Fruit fly (Drosophila melanogaster) whole organism, embryonic: ENCODE measurements around the gene CG34427.
A peak's percentile ranks its signal among the peaks of the same experiment; 100 is the strongest.

Experiments
- Abd-B ChIP-seq: fragments of 200-800 bp; sonication (Bioruptor generic); optimal IDR thresholded peaks from 2 replicates; lab custom pipeline; 2018; ENCODE audit warnings: missing biosample characterization, mild to moderate bottlenecking, missing genetic modification characterization, moderate library complexity
- Ada2b ChIP-seq: fragments of 200-800 bp; sonication (Bioruptor generic); IDR thresholded peaks from 2 replicates; pipeline ENCODE4 v1.3.6; 2022; ENCODE audit warnings: missing biosample characterization, missing genetic modification characterization
- Aef1 ChIP-seq: fragments of 200-800 bp; sonication (Bioruptor generic); IDR thresholded peaks from 3 replicates; pipeline ENCODE4 v1.3.6; 2022; ENCODE audit warnings: missing biosample characterization, missing genetic modification characterization
- Asciz ChIP-seq: fragments of 200-800 bp; sonication (Bioruptor generic); optimal IDR thresholded peaks from 2 replicates; lab custom pipeline; 2017; ENCODE audit warnings: missing biosample characterization, mild to moderate bottlenecking, missing genetic modification characterization, missing genetic modification reagents
- Atf-2 ChIP-seq: fragments of 200-800 bp; sonication (Bioruptor generic); optimal IDR thresholded peaks from 2 replicates; lab custom pipeline; 2016; ENCODE audit warnings: missing biosample characterization, missing genetic modification characterization
- Atf3 ChIP-seq: fragments of 200-800 bp; sonication (Bioruptor generic); optimal IDR thresholded peaks from 3 replicates; lab custom pipeline; 2016; ENCODE audit warnings: missing biosample characterization, missing genetic modification characterization
- BtbVII ChIP-seq: fragments of 200-800 bp; sonication (Bioruptor generic); optimal IDR thresholded peaks from 3 replicates; lab custom pipeline; 2017; ENCODE audit warnings: missing biosample characterization, mild to moderate bottlenecking, missing genetic modification characterization
- CG10274 ChIP-seq: fragments of 200-800 bp; sonication (Bioruptor generic); optimal IDR thresholded peaks from 3 replicates; lab custom pipeline; 2017; ENCODE audit warnings: missing biosample characterization, mild to moderate bottlenecking, missing genetic modification characterization
- CG11085 ChIP-seq: fragments of 200-800 bp; sonication (Bioruptor generic); IDR thresholded peaks from 2 replicates; pipeline ENCODE4 v1.3.6; 2022; ENCODE audit warnings: missing biosample characterization, missing genetic modification characterization
- CG11456 ChIP-seq: fragments of 200-800 bp; sonication (Bioruptor generic); IDR thresholded peaks from 3 replicates; pipeline ENCODE4 v1.3.6; 2022; ENCODE audit warnings: missing biosample characterization, missing genetic modification characterization
- CG11560 ChIP-seq: fragments of 200-800 bp; sonication (Bioruptor generic); IDR thresholded peaks from 3 replicates; pipeline ENCODE4 v1.3.6; 2022; ENCODE audit warnings: missing biosample characterization, missing genetic modification characterization
- CG12219 ChIP-seq: fragments of 200-800 bp; sonication (Bioruptor generic); optimal IDR thresholded peaks from 3 replicates; lab custom pipeline; 2018; ENCODE audit warnings: missing biosample characterization, mild to moderate bottlenecking, missing genetic modification characterization
- CG15696 ChIP-seq: fragments of 200-800 bp; sonication (Bioruptor generic); optimal IDR thresholded peaks from 2 replicates; lab custom pipeline; 2019; ENCODE audit warnings: missing biosample characterization, mild to moderate bottlenecking, missing genetic modification characterization, moderate library complexity
- CG16815 ChIP-seq: fragments of 200-800 bp; sonication (Bioruptor generic); optimal IDR thresholded peaks from 3 replicates; lab custom pipeline; 2017; ENCODE audit warnings: missing biosample characterization, mild to moderate bottlenecking, missing genetic modification characterization
- CG18262 ChIP-seq: fragments of 200-800 bp; optimal IDR thresholded peaks from 3 replicates; lab custom pipeline; 2019; ENCODE audit warnings: missing biosample characterization, mild to moderate bottlenecking, missing genetic modification characterization, moderate library complexity
- CG31441 ChIP-seq: fragments of 200-800 bp; sonication (Bioruptor generic); IDR thresholded peaks from 2 replicates; pipeline ENCODE4 v1.3.6; 2022; ENCODE audit warnings: missing biosample characterization, missing genetic modification characterization
- CG33557 ChIP-seq: fragments of 200-800 bp; sonication (Bioruptor generic); optimal IDR thresholded peaks from 2 replicates; lab custom pipeline; 2019; ENCODE audit warnings: missing biosample characterization, mild to moderate bottlenecking, missing genetic modification characterization, moderate library complexity
- CG34376 ChIP-seq: fragments of 200-800 bp; sonication (Bioruptor generic); optimal IDR thresholded peaks from 2 replicates; lab custom pipeline; 2018; ENCODE audit warnings: missing biosample characterization, mild to moderate bottlenecking, missing genetic modification characterization
- CG5180 ChIP-seq: fragments of 200-800 bp; sonication (Bioruptor generic); optimal IDR thresholded peaks from 3 replicates; lab custom pipeline; 2017; ENCODE audit warnings: missing biosample characterization, missing genetic modification characterization, mild to moderate bottlenecking, moderate library complexity, missing genetic modification reagents
- CG6254 ChIP-seq: fragments of 200-800 bp; sonication (Bioruptor generic); optimal IDR thresholded peaks from 3 replicates; lab custom pipeline; 2017; ENCODE audit warnings: mild to moderate bottlenecking, missing biosample characterization, missing genetic modification reagents, missing genetic modification characterization
- CG6854 ChIP-seq: fragments of 200-800 bp; sonication (Bioruptor generic); optimal IDR thresholded peaks from 3 replicates; lab custom pipeline; 2017; ENCODE audit warnings: missing biosample characterization, mild to moderate bottlenecking, missing genetic modification characterization
- CG7271 ChIP-seq: fragments of 200-800 bp; sonication (Bioruptor generic); optimal IDR thresholded peaks from 2 replicates; lab custom pipeline; 2018; ENCODE audit warnings: missing biosample characterization, mild to moderate bottlenecking, missing genetic modification characterization, moderate library complexity
- CG7786 ChIP-seq: fragments of 200-800 bp; sonication (Bioruptor generic); optimal IDR thresholded peaks from 2 replicates; lab custom pipeline; 2016; ENCODE audit warnings: missing biosample characterization, missing genetic modification characterization
- CG7963 ChIP-seq: fragments of 200-800 bp; sonication (Bioruptor generic); IDR thresholded peaks from 3 replicates; pipeline ENCODE4 v1.3.6; 2022; ENCODE audit warnings: missing biosample characterization, missing genetic modification characterization; ENCODE audit not compliant: partially characterized antibody
- HLH3B ChIP-seq: fragments of 200-800 bp; sonication (Bioruptor generic); IDR thresholded peaks from 2 replicates; pipeline ENCODE4 v1.3.6; 2022; ENCODE audit warnings: missing biosample characterization, missing genetic modification characterization
- HLH54F ChIP-seq: fragments of 200-800 bp; sonication (Bioruptor generic); optimal IDR thresholded peaks from 3 replicates; lab custom pipeline; 2016; ENCODE audit warnings: missing biosample characterization, missing genetic modification characterization
- Jarid2 ChIP-seq: fragments of 200-800 bp; sonication (Bioruptor generic); optimal IDR thresholded peaks from 3 replicates; lab custom pipeline; 2017; ENCODE audit warnings: mild to moderate bottlenecking, missing biosample characterization, missing genetic modification reagents, missing genetic modification characterization
- Max ChIP-seq: fragments of 200-800 bp; sonication (Bioruptor generic); optimal IDR thresholded peaks from 2 replicates; lab custom pipeline; 2016; ENCODE audit warnings: missing biosample characterization, mild to moderate bottlenecking, missing genetic modification characterization
- Med ChIP-seq: fragments of 200-800 bp; sonication (Bioruptor generic); peaks from one replicate; lab custom pipeline; 2016; ENCODE audit warnings: missing biosample characterization, missing genetic modification characterization, mild to moderate bottlenecking, inconsistent platforms, moderate library complexity
- Oli ChIP-seq: fragments of 200-800 bp; sonication (Bioruptor generic); optimal IDR thresholded peaks from 2 replicates; lab custom pipeline; 2018; ENCODE audit warnings: missing biosample characterization, mild to moderate bottlenecking, missing genetic modification characterization, moderate library complexity
- Optix ChIP-seq: fragments of 200-800 bp; sonication (Bioruptor generic); IDR thresholded peaks from 3 replicates; pipeline ENCODE4 v1.3.6; 2022; ENCODE audit warnings: missing biosample characterization, missing genetic modification characterization
- Scr ChIP-seq: fragments of 200-800 bp; sonication (Bioruptor generic); IDR thresholded peaks from 2 replicates; pipeline ENCODE4 v1.3.6; 2022; ENCODE audit warnings: missing biosample characterization, missing genetic modification characterization; ENCODE audit not compliant: partially characterized antibody
- Sry-δ ChIP-seq: fragments of 200-800 bp; sonication (Bioruptor generic); optimal IDR thresholded peaks from 2 replicates; lab custom pipeline; 2016; ENCODE audit warnings: missing biosample characterization, missing genetic modification characterization
- dpn ChIP-seq, 2 experiments: fragments of 200-800 bp; sonication (Bioruptor generic); optimal IDR thresholded peaks; 3 replicates each; lab custom pipeline; 2016; ENCODE audit warnings: missing biosample characterization in 2 of 2, missing genetic modification characterization in 2 of 2
- gem ChIP-seq: fragments of 200-800 bp; sonication (Bioruptor generic); optimal IDR thresholded peaks from 2 replicates; lab custom pipeline; 2019; ENCODE audit warnings: missing biosample characterization, mild to moderate bottlenecking, missing genetic modification characterization, moderate library complexity
- grau ChIP-seq: fragments of 200-800 bp; optimal IDR thresholded peaks from 3 replicates; lab custom pipeline; 2019; ENCODE audit warnings: missing biosample characterization, mild to moderate bottlenecking, missing genetic modification characterization, moderate library complexity
- gsb-n ChIP-seq: fragments of 200-800 bp; sonication (Bioruptor generic); optimal IDR thresholded peaks from 3 replicates; lab custom pipeline; 2018; ENCODE audit warnings: missing biosample characterization, mild to moderate bottlenecking, missing genetic modification characterization
- hb ChIP-seq: fragments of 200-800 bp; sonication (Bioruptor generic); IDR thresholded peaks from 3 replicates; pipeline ENCODE4 v1.3.6; 2022; ENCODE audit warnings: missing biosample characterization, missing genetic modification characterization; ENCODE audit not compliant: partially characterized antibody
- her ChIP-seq: fragments of 200-800 bp; sonication (Bioruptor generic); optimal IDR thresholded peaks from 2 replicates; lab custom pipeline; 2016; ENCODE audit warnings: missing biosample characterization, missing genetic modification characterization
- jing ChIP-seq: fragments of 200-800 bp; sonication (Bioruptor generic); optimal IDR thresholded peaks from 2 replicates; lab custom pipeline; 2018; ENCODE audit warnings: missing biosample characterization, mild to moderate bottlenecking, missing genetic modification characterization
- kni ChIP-seq: fragments of 200-800 bp; sonication (Bioruptor generic); optimal IDR thresholded peaks from 3 replicates; lab custom pipeline; 2017; ENCODE audit warnings: mild to moderate bottlenecking, missing biosample characterization, missing genetic modification reagents, missing genetic modification characterization
- lmd ChIP-seq: fragments of 200-800 bp; sonication (Bioruptor generic); IDR thresholded peaks from 2 replicates; pipeline ENCODE4 v1.3.6; 2022; ENCODE audit warnings: missing biosample characterization, missing genetic modification characterization
- nmo ChIP-seq: fragments of 200-800 bp; sonication (Bioruptor generic); optimal IDR thresholded peaks from 2 replicates; lab custom pipeline; 2018; ENCODE audit warnings: missing biosample characterization, mild to moderate bottlenecking, missing genetic modification characterization, moderate library complexity
- psq ChIP-seq: fragments of 200-800 bp; sonication (Bioruptor generic); optimal IDR thresholded peaks from 2 replicates; lab custom pipeline; 2017; ENCODE audit warnings: missing biosample characterization, missing genetic modification characterization
- tna ChIP-seq: fragments of 200-800 bp; sonication (Bioruptor generic); IDR thresholded peaks from 2 replicates; pipeline ENCODE4 v1.3.6; 2022; ENCODE audit warnings: missing biosample characterization, missing genetic modification characterization; ENCODE audit not compliant: partially characterized antibody
- trh ChIP-seq: fragments of 200-800 bp; sonication (Bioruptor generic); optimal IDR thresholded peaks from 2 replicates; lab custom pipeline; 2016; ENCODE audit warnings: missing biosample characterization, missing genetic modification characterization
- ttk ChIP-seq: fragments of 200-800 bp; sonication (Bioruptor generic); IDR thresholded peaks from 2 replicates; pipeline ENCODE4 v2.1.2; 2022; ENCODE audit warnings: missing biosample characterization, missing genetic modification characterization
- zfh1 ChIP-seq: fragments of 200-800 bp; sonication (Bioruptor generic); IDR thresholded peaks from 3 replicates; pipeline ENCODE4 v1.3.6; 2022; ENCODE audit warnings: missing biosample characterization, missing genetic modification characterization

CG34427 gene

DNA sequence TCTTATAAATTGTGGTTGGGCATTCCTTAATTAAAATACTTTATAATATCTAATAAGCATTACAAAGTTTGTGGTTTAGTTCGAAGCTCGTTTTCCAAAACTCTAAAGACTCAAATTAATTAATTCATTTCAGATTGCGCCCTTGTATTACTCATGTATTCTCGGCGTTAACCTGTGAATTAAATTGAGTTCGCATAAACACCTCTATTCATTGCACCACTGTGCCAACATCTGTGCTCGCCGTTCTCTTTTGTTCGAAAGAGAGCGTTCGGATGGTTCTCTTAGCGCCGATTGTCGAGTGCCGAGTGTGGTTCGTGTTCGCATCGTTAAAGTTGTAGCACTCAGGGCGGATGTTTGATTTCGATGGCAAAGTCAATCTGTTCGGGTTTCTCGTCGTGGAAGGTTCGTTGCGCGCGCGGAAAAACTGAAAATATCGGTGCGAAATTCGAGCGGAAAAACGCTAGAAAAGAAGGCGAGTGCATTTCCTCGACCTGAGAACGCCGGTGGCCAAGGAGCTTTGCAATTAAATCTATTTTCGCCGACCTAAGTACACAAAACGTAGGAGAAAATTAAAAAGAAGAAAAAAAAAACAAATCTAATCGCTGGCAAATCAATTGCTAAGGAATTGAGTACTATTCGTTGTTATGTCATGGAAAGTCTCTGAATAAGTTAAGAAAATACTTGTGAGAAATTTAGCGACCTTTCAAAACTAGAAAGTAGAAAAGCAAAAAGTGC is 22.7 kb downstream of the CG34427 start, which contains the start of gene dally (continued):
- TF ChIP-seq nmo (GFP tag; lab: Kevin White, UChicago) = no peak
- no peak for TF ChIP-seq psq (GFP tag; lab: Kevin White, UChicago)
- TF ChIP-seq Ada2b (GFP tag; lab: Robert Waterston, UW) = no peak
- no peak for TF ChIP-seq CG7786 (GFP tag; lab: Kevin White, UChicago)
- peak; percentile 21 for TF ChIP-seq grau
- TF ChIP-seq ttk (GFP tag; lab: Robert Waterston, UW) = peak; percentile 5; the same call in 1 of the 2 replicates
- no peak for TF ChIP-seq Atf-2 (GFP tag; lab: Kevin White, UChicago)
- no peak for TF ChIP-seq HLH3B
- no peak for TF ChIP-seq CG33557
- no peak for TF ChIP-seq CG15696 (tag; lab: Kevin White, UChicago)
- TF ChIP-seq Med (GFP tag; lab: Kevin White, UChicago) = peak; percentile 93
- no peak for TF ChIP-seq CG10274 (GFP tag; lab: Kevin White, UChicago)
- no peak for TF ChIP-seq CG16815 (GFP tag; lab: Kevin White, UChicago)
- no peak for TF ChIP-seq Atf3 (GFP tag; lab: Kevin White, UChicago)
- no peak for TF ChIP-seq Sry-δ (GFP tag; lab: Kevin White, UChicago)
- TF ChIP-seq lmd (GFP tag; lab: Robert Waterston, UW) = no peak
- TF ChIP-seq dpn (GFP tag; optimal IDR thresholded peaks at IDR 0.05; lab: Kevin White, UChicago) = peak in 1 of 2 experiments; percentile 2
- TF ChIP-seq CG11456 (GFP tag; lab: Robert Waterston, UW) = no peak
- TF ChIP-seq CG6254 (GFP tag; lab: Kevin White, UChicago) = peak; percentile 55
- TF ChIP-seq Oli (tag; lab: Kevin White, UChicago) = no peak
- TF ChIP-seq CG11085 (GFP tag; lab: Robert Waterston, UW) = 0 out of 2 replicates have a peak, but pooled peaks have one; percentile 15
- TF ChIP-seq CG7271 (tag; lab: Kevin White, UChicago) = no peak
- TF ChIP-seq hb (GFP tag; lab: Robert Waterston, UW) = peak; percentile 47; the same call in 1 of the 3 replicates
- 0 out of 3 replicates have a peak, but pooled peaks have one; percentile 25 for TF ChIP-seq CG7963 (GFP tag; lab: Robert Waterston, UW)
- TF ChIP-seq Asciz (GFP tag; lab: Kevin White, UChicago) = no peak
- peak; percentile 19 for TF ChIP-seq CG18262 (tag; lab: Kevin White, UChicago)
- TF ChIP-seq Jarid2 (GFP tag; lab: Kevin White, UChicago) = peak; percentile 99
- TF ChIP-seq CG34376 (GFP tag; lab: Kevin White, UChicago) = peak; percentile 28
- TF ChIP-seq kni (GFP tag; lab: Kevin White, UChicago) = peak; percentile 56
- TF ChIP-seq gem (tag; lab: Kevin White, UChicago) = no peak
- no peak for TF ChIP-seq CG6854 (GFP tag; lab: Kevin White, UChicago)
- no peak for TF ChIP-seq HLH54F
- TF ChIP-seq Scr (GFP tag; lab: Robert Waterston, UW) = peak; percentile 48
- no peak for TF ChIP-seq BtbVII (GFP tag; lab: Kevin White, UChicago)
- no peak for TF ChIP-seq CG11560
- peak; percentile 3 for TF ChIP-seq gsb-n (tag; lab: Kevin White, UChicago)
- TF ChIP-seq her (GFP tag; lab: Kevin White, UChicago) = peak; percentile 31
- TF ChIP-seq CG12219 (GFP tag; lab: Kevin White, UChicago) = peak; percentile 19
- TF ChIP-seq jing (GFP tag; lab: Kevin White, UChicago) = peak; percentile 42
- TF ChIP-seq Aef1 (GFP tag; lab: Robert Waterston, UW) = no peak
- peak; percentile 69 for TF ChIP-seq CG5180
- no peak for TF ChIP-seq trh (GFP tag; lab: Kevin White, UChicago)
- no peak for TF ChIP-seq Optix (GFP tag; lab: Robert Waterston, UW)
- no peak for TF ChIP-seq Max (GFP tag; lab: Kevin White, UChicago)
- peak; percentile 20; the same call in 1 of the 2 replicates for TF ChIP-seq CG31441
- peak; percentile 57; the same call in 2 of the 3 replicates for TF ChIP-seq zfh1 (GFP tag; lab: Robert Waterston, UW)
- no peak for TF ChIP-seq Abd-B (GFP tag; lab: Kevin White, UChicago)
- peak; percentile 64; the same call in 1 of the 2 replicates for TF ChIP-seq tna (GFP tag; lab: Robert Waterston, UW)
